Worm (Caenorhabditis elegans) whole organism, L1 larva: ENCODE measurements around the gene srv-8.

Source experiments
- C04F5.9 ChIP-seq: sonication (generic microtip); optimal IDR thresholded peaks from 2 replicates; lab custom pipeline; 2016; ENCODE audit warnings: missing genetic modification characterization, missing compliant biosample characterization
- F16B12.6 ChIP-seq: fragments of 150-350 bp; optimal IDR thresholded peaks from 2 replicates; lab custom pipeline; 2014; ENCODE audit warnings: missing biosample characterization, missing genetic modification characterization
- Y116A8C.19 ChIP-seq: sonication (generic microtip); optimal IDR thresholded peaks from 2 replicates; lab custom pipeline; 2016; ENCODE audit warnings: missing compliant biosample characterization, missing genetic modification characterization, borderline replicate concordance
- alr-1 ChIP-seq: fragments of 200-800 bp; sonication (Bioruptor generic); optimal IDR thresholded peaks from 2 replicates; lab custom pipeline; 2018; ENCODE audit warnings: borderline replicate concordance, mild to moderate bottlenecking, missing genetic modification characterization, missing compliant biosample characterization
- blmp-1 ChIP-seq: fragments of 150-350 bp; optimal IDR thresholded peaks from 2 replicates; lab custom pipeline; 2014; ENCODE audit warnings: missing biosample characterization, missing genetic modification characterization
- ceh-8 ChIP-seq: fragments of 200-800 bp; sonication (Bioruptor generic); optimal IDR thresholded peaks from 2 replicates; lab custom pipeline; 2018; ENCODE audit warnings: mild to moderate bottlenecking, missing genetic modification characterization, moderate library complexity, missing compliant biosample characterization
- ceh-88 ChIP-seq: fragments of 200-800 bp; sonication (Bioruptor generic); IDR thresholded peaks from 2 replicates; pipeline ENCODE4 v1.3.6; 2022; ENCODE audit warnings: missing genetic modification characterization, missing compliant biosample characterization
- ces-1 ChIP-seq: fragments of 150-350 bp; optimal IDR thresholded peaks from 2 replicates; lab custom pipeline; 2014; ENCODE audit warnings: missing biosample characterization, missing genetic modification reagents, missing genetic modification characterization
- dpl-1 ChIP-seq, 3 experiments: fragments of 150-350 bp in 2 of 3; sonication (generic microtip) in 1 of 3; optimal IDR thresholded peaks; 2 replicates each; lab custom pipeline; 2014 to 2017; ENCODE audit warnings: missing biosample characterization in 3 of 3, missing genetic modification characterization in 3 of 3, missing genetic modification reagents in 3 of 3
- efl-1 ChIP-seq, 4 experiments: fragments of 150-350 bp; optimal IDR thresholded peaks in 3 of 4; peaks in 1 of 4; 1 replicate in 1 of 4; 2 replicates in 3 of 4; lab custom pipeline; 2014; ENCODE audit warnings: missing biosample characterization in 2 of 4, missing genetic modification characterization in 2 of 4, missing genetic modification reagents in 2 of 4
- elt-2 ChIP-seq: sonication (generic microtip); optimal IDR thresholded peaks from 2 replicates; lab custom pipeline; 2016; ENCODE audit warnings: missing genetic modification characterization, mild to moderate bottlenecking, inconsistent platforms, missing compliant biosample characterization, missing genetic modification reagents
- elt-3 ChIP-seq, 6 experiments: fragments of 150-350 bp in 1 of 6; sonication (generic microtip); optimal IDR thresholded peaks; 2 replicates each; lab custom pipeline; 2017 to 2018; ENCODE audit warnings: missing biosample characterization in 6 of 6, missing genetic modification characterization in 6 of 6, inconsistent platforms in 1 of 6
- fkh-10 ChIP-seq: sonication (generic microtip); optimal IDR thresholded peaks from 2 replicates; lab custom pipeline; 2017; ENCODE audit warnings: missing biosample characterization, missing genetic modification reagents, missing genetic modification characterization
- fkh-4 ChIP-seq: sonication (generic microtip); optimal IDR thresholded peaks from 2 replicates; lab custom pipeline; 2016; ENCODE audit warnings: missing compliant biosample characterization, missing genetic modification characterization, borderline replicate concordance
- hlh-4 ChIP-seq: sonication (generic microtip); optimal IDR thresholded peaks from 2 replicates; lab custom pipeline; 2016; ENCODE audit warnings: mild to moderate bottlenecking, missing genetic modification characterization, missing compliant biosample characterization
- hpl-2 ChIP-seq: fragments of 150-350 bp; optimal IDR thresholded peaks from 2 replicates; lab custom pipeline; 2014; ENCODE audit warnings: missing biosample characterization, missing genetic modification reagents, missing genetic modification characterization
- irx-1 ChIP-seq: sonication (generic microtip); optimal IDR thresholded peaks from 2 replicates; lab custom pipeline; 2016; ENCODE audit warnings: missing genetic modification characterization, missing compliant biosample characterization
- isw-1 ChIP-seq: fragments of 200-800 bp; sonication (Bioruptor generic); IDR thresholded peaks from 2 replicates; pipeline ENCODE4 v1.3.6; 2022; ENCODE audit warnings: missing genetic modification characterization, missing compliant biosample characterization
- jun-1 ChIP-seq: fragments of 150-350 bp; optimal IDR thresholded peaks from 2 replicates; lab custom pipeline; 2014; ENCODE audit warnings: missing biosample characterization, missing genetic modification reagents, missing genetic modification characterization
- lin-13 ChIP-seq: fragments of 150-350 bp; optimal IDR thresholded peaks from 2 replicates; lab custom pipeline; 2014; ENCODE audit warnings: missing biosample characterization, missing genetic modification reagents, missing genetic modification characterization
- lin-15B ChIP-seq: fragments of 150-350 bp; sonication (generic microtip); optimal IDR thresholded peaks from 3 replicates; lab custom pipeline; 2014; ENCODE audit warnings: missing biosample characterization, missing genetic modification characterization
- mab-9 ChIP-seq: fragments of 200-800 bp; sonication (Bioruptor generic); IDR thresholded peaks from 2 replicates; pipeline ENCODE4 v1.3.6; 2022; ENCODE audit warnings: missing genetic modification reagents, missing genetic modification characterization, missing compliant biosample characterization
- mdl-1 ChIP-seq, 2 experiments: fragments of 150-350 bp; optimal IDR thresholded peaks; 2 replicates each; lab custom pipeline; 2014 to 2017; ENCODE audit warnings: missing biosample characterization in 2 of 2, missing genetic modification characterization in 2 of 2, inconsistent platforms in 1 of 2
- mep-1 ChIP-seq: fragments of 150-350 bp; optimal IDR thresholded peaks from 2 replicates; lab custom pipeline; 2014; ENCODE audit warnings: missing biosample characterization, missing genetic modification characterization
- nhr-12 ChIP-seq: sonication (generic microtip); optimal IDR thresholded peaks from 2 replicates; lab custom pipeline; 2017; ENCODE audit warnings: missing biosample characterization, missing genetic modification characterization
- nhr-19 ChIP-seq: fragments of 200-800 bp; sonication (Bioruptor generic); conservative IDR thresholded peaks from 2 replicates; pipeline ENCODE4 v1.3.6; 2022; ENCODE audit warnings: missing genetic modification characterization, missing compliant biosample characterization
- nhr-237 ChIP-seq: fragments of 150-350 bp; optimal IDR thresholded peaks from 2 replicates; lab custom pipeline; 2014; ENCODE audit warnings: missing biosample characterization, missing genetic modification characterization
- nhr-71 ChIP-seq: sonication (generic microtip); optimal IDR thresholded peaks from 2 replicates; lab custom pipeline; 2016; ENCODE audit warnings: mild to moderate bottlenecking, missing genetic modification characterization, moderate library complexity, missing compliant biosample characterization
- nhr-76 ChIP-seq: sonication (generic microtip); optimal IDR thresholded peaks from 2 replicates; lab custom pipeline; 2017; ENCODE audit warnings: missing biosample characterization, missing genetic modification characterization
- nhr-85 ChIP-seq: sonication (generic microtip); peaks from one replicate; lab custom pipeline; 2016; ENCODE audit warnings: missing genetic modification characterization, inconsistent platforms, missing compliant biosample characterization
- pax-3 ChIP-seq: fragments of 200-800 bp; sonication (Bioruptor generic); optimal IDR thresholded peaks from 2 replicates; lab custom pipeline; 2018; ENCODE audit warnings: mild to moderate bottlenecking, missing genetic modification characterization, moderate library complexity, missing compliant biosample characterization
- snpc-4 ChIP-seq: fragments of 150-350 bp; optimal IDR thresholded peaks from 2 replicates; lab custom pipeline; 2014; ENCODE audit warnings: missing biosample characterization, missing genetic modification characterization
- sptf-1 ChIP-seq: fragments of 150-350 bp; optimal IDR thresholded peaks from 2 replicates; lab custom pipeline; 2014; ENCODE audit warnings: missing biosample characterization, missing genetic modification characterization
- unc-98 ChIP-seq: fragments of 200-800 bp; sonication (Bioruptor generic); IDR thresholded peaks from 2 replicates; pipeline ENCODE4 v1.3.6; 2022; ENCODE audit warnings: missing genetic modification characterization, missing compliant biosample characterization
- zag-1 ChIP-seq: fragments of 150-350 bp; optimal IDR thresholded peaks from 2 replicates; lab custom pipeline; 2014; ENCODE audit warnings: missing biosample characterization, missing genetic modification characterization
- ztf-4 ChIP-seq: fragments of 150-350 bp; optimal IDR thresholded peaks from 2 replicates; lab custom pipeline; 2014; ENCODE audit warnings: missing biosample characterization, missing genetic modification characterization

Gene srv-8

ce11 chrV:13416076-13416475 lies 4.5 kb downstream of the srv-8 start:
- TF ChIP-seq mdl-1 (tag; optimal IDR thresholded peaks at IDR 0.05; lab: Kevin White, UChicago) (no peak), ztf-4 (tag; lab: Kevin White, UChicago) (peak; percentile 17), ceh-88 (GFP tag; lab: Robert Waterston, UW) (no peak)

ce11 chrV:13415462-13415861 lies 5.1 kb downstream of the srv-8 start:
- peak; percentile 71 for TF ChIP-seq ceh-8
- TF ChIP-seq fkh-10, result no peak

DNA sequence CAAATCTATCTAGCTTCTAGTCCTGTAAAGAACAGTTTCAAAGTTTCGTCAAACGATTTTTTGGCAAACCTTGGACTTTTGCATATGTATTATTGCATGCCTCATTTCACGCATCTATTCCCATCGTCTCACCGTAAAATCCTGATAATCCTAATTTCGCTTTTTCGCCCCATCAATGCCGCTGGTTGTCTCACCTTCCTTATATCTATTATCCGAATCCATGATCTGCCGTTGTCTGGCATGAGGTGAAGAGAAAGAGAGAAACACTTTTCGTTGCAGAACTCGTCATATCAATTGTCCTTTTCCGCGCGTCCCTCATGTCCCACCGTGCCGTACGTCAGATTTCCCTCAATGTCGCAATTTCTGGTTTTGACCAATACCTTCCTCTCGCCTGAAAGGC lies 6.0 kb downstream of the srv-8 start, which contains the start of gene cut-2:
TSS of gene cut-2 (plus strand) at position 365 of the 400 bp plus-strand sequence.
- peak; percentile 63 for TF ChIP-seq blmp-1 (tag; lab: Kevin White, UChicago)
- no peak for TF ChIP-seq alr-1 (tag; lab: Kevin White, UChicago)
- TF ChIP-seq elt-2 (tag; lab: Kevin White, UChicago), result no peak
- TF ChIP-seq nhr-85 (tag; lab: Kevin White, UChicago), result peak; percentile 35
- TF ChIP-seq ztf-4 (tag; lab: Kevin White, UChicago), result no peak
- no peak for TF ChIP-seq zag-1 (tag; lab: Kevin White, UChicago)
- no peak for TF ChIP-seq hlh-4
- TF ChIP-seq nhr-12, result no peak

ce11 chrV:13413301-13413700 lies 7.2 kb downstream of the srv-8 start:
- TF ChIP-seq blmp-1 (tag; lab: Kevin White, UChicago), result peak; percentile 83
- no peak for TF ChIP-seq hpl-2
- peak; percentile 19 for TF ChIP-seq ztf-4 (tag; lab: Kevin White, UChicago)
- no peak for TF ChIP-seq sptf-1 (tag; lab: Kevin White, UChicago)
- TF ChIP-seq nhr-19 (GFP tag; lab: Robert Waterston, UW), result no peak
- peak; percentile 21 for TF ChIP-seq mep-1 (tag; lab: Kevin White, UChicago)
- no peak for TF ChIP-seq mdl-1 (tag; optimal IDR thresholded peaks at IDR 0.05; lab: Kevin White, UChicago)
- TF ChIP-seq elt-3 (tag; optimal IDR thresholded peaks at IDR 0.05; lab: Kevin White, UChicago), result peak in 2 of 6 experiments; percentile 11 to 42

- TF ChIP-seq jun-1 (tag; lab: Kevin White, UChicago) (peak; percentile 15), ztf-4 (tag; lab: Kevin White, UChicago) (peak; percentile 70), mep-1 (tag; lab: Kevin White, UChicago) (no peak), hpl-2 (no peak)
These were observed 8.6 kb downstream of the srv-8 start for ce11 chrV:13411992-13412298.

ce11 chrV:13411225-13411991 lies 9.1 kb downstream of the srv-8 start:
- no peak for TF ChIP-seq F16B12.6 (tag; lab: Kevin White, UChicago)
- TF ChIP-seq mab-9 (GFP tag; lab: Robert Waterston, UW), result no peak
- no peak for TF ChIP-seq sptf-1 (tag; lab: Kevin White, UChicago)
- TF ChIP-seq ceh-8, result no peak
- TF ChIP-seq nhr-237 (tag; lab: Kevin White, UChicago), result no peak
- TF ChIP-seq, all 84 proteins: peak for 0

DNA sequence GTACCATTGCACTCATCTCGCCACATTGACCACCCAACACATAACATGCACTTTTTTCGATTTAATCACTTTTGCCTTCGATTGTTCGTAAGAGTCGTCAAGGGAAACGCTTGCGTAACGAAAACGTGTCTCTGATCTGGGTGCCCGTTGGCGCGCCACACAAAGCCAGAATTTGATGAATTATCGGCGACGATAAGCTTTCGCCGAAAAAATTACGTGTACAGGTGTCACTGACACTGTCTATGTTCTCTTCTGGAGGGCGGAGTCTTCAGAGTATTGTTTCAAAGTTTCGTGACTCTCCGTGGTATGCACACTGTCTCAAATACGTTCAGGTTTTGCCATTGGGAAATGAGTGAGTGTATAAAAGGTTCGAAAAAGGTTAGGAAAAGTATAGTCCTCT lies 9.9 kb downstream of the srv-8 start, which contains the start of gene F53F1.4:
TSS of gene F53F1.4 (plus strand) at position 390 of the 400 bp plus-strand sequence.
- TF ChIP-seq fkh-4 (tag; lab: Kevin White, UChicago), result no peak
- peak; percentile 85 for TF ChIP-seq blmp-1 (tag; lab: Kevin White, UChicago)

- TF ChIP-seq nhr-76 (tag; lab: Kevin White, UChicago) (no peak), unc-98 (no peak), lin-15B (tag; lab: Kevin White, UChicago) (no peak), isw-1 (GFP tag; lab: Robert Waterston, UW) (no peak), ces-1 (no peak), lin-13 (GFP tag; lab: Kevin White, UChicago) (no peak), nhr-71 (peak; percentile 73), pax-3 (peak; percentile 80), ceh-8 (no peak), zag-1 (tag; lab: Kevin White, UChicago) (no peak), dpl-1 (GFP tag; optimal IDR thresholded peaks at IDR 0.05; lab: Kevin White, UChicago) (peak; percentile 80 to 96 (median 88)), irx-1 (peak; percentile 71), C04F5.9 (no peak), Y116A8C.19 (tag; lab: Kevin White, UChicago) (no peak), snpc-4 (tag; lab: Kevin White, UChicago) (no peak), efl-1 (optimal IDR thresholded peaks at IDR 0.05; lab: Kevin White, UChicago) (peak; percentile 89), efl-1 (GFP tag; optimal IDR thresholded peaks at IDR 0.05 in 1 of 2; lab: Kevin White, UChicago) (peak; percentile 89 to 99)
These were observed 11.5 kb downstream of the srv-8 start for ce11 chrV:13409089-13409488.
